Worm (Caenorhabditis elegans) whole organism, young adult: ENCODE results near the gene tsr-1.
A peak's percentile ranks its signal among the peaks of the same experiment; 100 is the strongest.

Experiments used
- B0035.1 ChIP-seq: sonication (generic microtip); optimal IDR thresholded peaks from 2 replicates; lab custom pipeline; 2016; ENCODE audit warnings: missing genetic modification characterization, mild to moderate bottlenecking, missing compliant biosample characterization, missing genotype, missing genetic modification reagents
- F37B4.10 ChIP-seq: fragments of 200-800 bp; sonication (Bioruptor generic); IDR thresholded peaks from 2 replicates; pipeline ENCODE4 v1.3.6; 2022; ENCODE audit warnings: missing genetic modification characterization, missing compliant biosample characterization
- F49E8.2 ChIP-seq: sonication (generic microtip); optimal IDR thresholded peaks from 3 replicates; lab custom pipeline; 2017; ENCODE audit warnings: missing genetic modification characterization, mild to moderate bottlenecking, missing compliant biosample characterization, antibody characterized with exemption, moderate library complexity; ENCODE audit not compliant: insufficient read depth
- F55B11.4 ChIP-seq: sonication (generic microtip); optimal IDR thresholded peaks from 2 replicates; lab custom pipeline; 2016; ENCODE audit warnings: missing compliant biosample characterization, missing genetic modification characterization, borderline replicate concordance; ENCODE audit not compliant: insufficient read depth
- F57C9.4 ChIP-seq: sonication (generic microtip); optimal IDR thresholded peaks from 2 replicates; lab custom pipeline; 2017; ENCODE audit warnings: mild to moderate bottlenecking, missing genetic modification characterization, missing compliant biosample characterization
- Y53G8AR.9 ChIP-seq: fragments of 200-800 bp; sonication (Bioruptor generic); conservative IDR thresholded peaks from 2 replicates; pipeline ENCODE4 v1.3.6; 2022; ENCODE audit warnings: missing genetic modification reagents, missing genetic modification characterization, missing compliant biosample characterization
- Y56A3A.18 ChIP-seq: fragments of 200-800 bp; sonication (Bioruptor generic); IDR thresholded peaks from 2 replicates; pipeline ENCODE4 v1.3.6; 2022; ENCODE audit warnings: missing genetic modification reagents, missing genetic modification characterization, missing compliant biosample characterization
- ZK185.1 ChIP-seq: sonication (generic microtip); optimal IDR thresholded peaks from 2 replicates; lab custom pipeline; 2016; ENCODE audit warnings: mild to moderate bottlenecking, missing genetic modification characterization, missing compliant biosample characterization; ENCODE audit not compliant: poor library complexity, severe bottlenecking
- ama-1 ChIP-seq, 3 experiments: fragments of 150-350 bp in 1 of 3; sonication (generic microtip) in 2 of 3; optimal IDR thresholded peaks; 2 replicates each; lab custom pipeline; 2014 to 2018; ENCODE audit warnings: missing biosample characterization in 2 of 3, missing genetic modification characterization in 2 of 3, missing genetic modification reagents in 2 of 3
- aptf-3 ChIP-seq: fragments of 200-800 bp; sonication (Bioruptor generic); IDR thresholded peaks from 2 replicates; pipeline ENCODE4 v1.3.6; 2022; ENCODE audit warnings: missing genetic modification characterization, missing compliant biosample characterization
- attf-6 ChIP-seq: fragments of 200-800 bp; sonication (Bioruptor generic); IDR thresholded peaks from 2 replicates; pipeline ENCODE4 v1.3.6; 2022; ENCODE audit warnings: missing genetic modification reagents, missing genetic modification characterization, missing compliant biosample characterization
- bed-1 ChIP-seq: fragments of 200-800 bp; sonication (Bioruptor generic); IDR thresholded peaks from 2 replicates; pipeline ENCODE4 v1.3.6; 2022; ENCODE audit warnings: missing genetic modification reagents, missing genetic modification characterization, missing compliant biosample characterization
- ccch-3 ChIP-seq: fragments of 200-800 bp; sonication (Bioruptor generic); optimal IDR thresholded peaks from 2 replicates; lab custom pipeline; 2018; ENCODE audit warnings: mild to moderate bottlenecking, missing genetic modification characterization, missing compliant biosample characterization
- ceh-100 ChIP-seq: fragments of 200-800 bp; sonication (Bioruptor generic); IDR thresholded peaks from 2 replicates; pipeline ENCODE4 v1.3.6; 2022; ENCODE audit warnings: missing genetic modification reagents, missing genetic modification characterization, missing compliant biosample characterization
- egrh-3 ChIP-seq: fragments of 200-800 bp; sonication (Bioruptor generic); IDR thresholded peaks from 2 replicates; pipeline ENCODE4 v1.3.6; 2022; ENCODE audit warnings: missing genetic modification reagents, missing genetic modification characterization, missing compliant biosample characterization
- ets-4 ChIP-seq: fragments of 200-800 bp; sonication (Bioruptor generic); optimal IDR thresholded peaks from 2 replicates; lab custom pipeline; 2018; ENCODE audit warnings: mild to moderate bottlenecking, missing genetic modification characterization, missing compliant biosample characterization
- hlh-12 ChIP-seq: sonication (generic microtip); optimal IDR thresholded peaks from 2 replicates; lab custom pipeline; 2016; ENCODE audit warnings: missing genetic modification characterization, missing compliant biosample characterization
- hlh-26 ChIP-seq: fragments of 200-800 bp; sonication (Bioruptor generic); conservative IDR thresholded peaks from 2 replicates; pipeline ENCODE4 v1.3.6; 2022; ENCODE audit warnings: missing genetic modification reagents, missing genetic modification characterization, missing compliant biosample characterization
- hmg-1.2 ChIP-seq: fragments of 200-800 bp; sonication (Bioruptor generic); IDR thresholded peaks from 2 replicates; pipeline ENCODE4 v1.3.6; 2022; ENCODE audit warnings: missing genetic modification reagents, missing genetic modification characterization, missing compliant biosample characterization
- lag-1 ChIP-seq: fragments of 200-800 bp; sonication (Bioruptor generic); IDR thresholded peaks from 2 replicates; pipeline ENCODE4 v1.3.6; 2022; ENCODE audit warnings: missing genetic modification reagents, missing genetic modification characterization, missing compliant biosample characterization
- let-607 ChIP-seq, 2 experiments: fragments of 200-800 bp in 1 of 2; sonication (Bioruptor generic) in 1 of 2; sonication (generic microtip) in 1 of 2; optimal IDR thresholded peaks; 2 replicates each; lab custom pipeline; 2016 to 2018; ENCODE audit warnings: mild to moderate bottlenecking in 2 of 2, missing compliant biosample characterization in 2 of 2, missing genetic modification characterization in 2 of 2, moderate library complexity in 2 of 2, missing genotype in 1 of 2
- lin-26 ChIP-seq: fragments of 200-800 bp; sonication (Bioruptor generic); IDR thresholded peaks from 2 replicates; pipeline ENCODE4 v1.3.6; 2022; ENCODE audit warnings: missing genetic modification reagents, missing genetic modification characterization, missing compliant biosample characterization
- lin-54 ChIP-seq: fragments of 200-800 bp; sonication (Bioruptor generic); optimal IDR thresholded peaks from 2 replicates; lab custom pipeline; 2018; ENCODE audit warnings: mild to moderate bottlenecking, missing genetic modification characterization, missing compliant biosample characterization
- lsl-1 ChIP-seq: fragments of 200-800 bp; sonication (Bioruptor generic); optimal IDR thresholded peaks from 2 replicates; lab custom pipeline; 2018; ENCODE audit warnings: mild to moderate bottlenecking, missing genetic modification characterization, moderate library complexity, missing compliant biosample characterization
- madf-10 ChIP-seq: sonication (generic microtip); optimal IDR thresholded peaks from 2 replicates; lab custom pipeline; 2016; ENCODE audit warnings: mild to moderate bottlenecking, missing genetic modification characterization, missing compliant biosample characterization
- nfya-1 ChIP-seq: sonication (generic microtip); optimal IDR thresholded peaks from 2 replicates; lab custom pipeline; 2017; ENCODE audit warnings: antibody characterized with exemption, missing compliant biosample characterization, missing genetic modification characterization, borderline replicate concordance; ENCODE audit not compliant: insufficient read depth
- nfyb-1 ChIP-seq: fragments of 200-800 bp; sonication (Bioruptor generic); IDR thresholded peaks from 2 replicates; pipeline ENCODE4 v1.3.6; 2022; ENCODE audit warnings: missing genetic modification reagents, missing genetic modification characterization, missing compliant biosample characterization
- nhr-179 ChIP-seq: sonication (generic microtip); optimal IDR thresholded peaks from 2 replicates; lab custom pipeline; 2016; ENCODE audit warnings: mild to moderate bottlenecking, missing genetic modification characterization, missing compliant biosample characterization
- nhr-27 ChIP-seq: fragments of 200-800 bp; sonication (Bioruptor generic); optimal IDR thresholded peaks from 2 replicates; lab custom pipeline; 2018; ENCODE audit warnings: mild to moderate bottlenecking, missing genetic modification characterization, moderate library complexity, missing compliant biosample characterization
- repo-1 ChIP-seq: sonication (generic microtip); optimal IDR thresholded peaks from 2 replicates; lab custom pipeline; 2017; ENCODE audit warnings: mild to moderate bottlenecking, missing genetic modification characterization, missing compliant biosample characterization
- snpc-1.1 ChIP-seq: sonication (generic microtip); optimal IDR thresholded peaks from 2 replicates; lab custom pipeline; 2017; ENCODE audit warnings: missing genetic modification characterization, mild to moderate bottlenecking, missing compliant biosample characterization, antibody characterized with exemption, moderate library complexity, missing genotype, missing genetic modification reagents; ENCODE audit not compliant: insufficient read depth
- somi-1 ChIP-seq: fragments of 200-800 bp; sonication (Bioruptor generic); optimal IDR thresholded peaks from 2 replicates; lab custom pipeline; 2018; ENCODE audit warnings: mild to moderate bottlenecking, missing genetic modification characterization, missing compliant biosample characterization
- zfh-2 ChIP-seq: fragments of 200-800 bp; sonication (Bioruptor generic); conservative IDR thresholded peaks from 2 replicates; pipeline ENCODE4 v1.3.6; 2022; ENCODE audit warnings: missing genetic modification reagents, missing genetic modification characterization, missing compliant biosample characterization
- ztf-28 ChIP-seq: fragments of 200-800 bp; sonication (Bioruptor generic); IDR thresholded peaks from 2 replicates; pipeline ENCODE4 v1.3.6; 2022; ENCODE audit warnings: missing genetic modification reagents, missing genetic modification characterization, missing compliant biosample characterization

Gene tsr-1

ce11 chrII:2438944-2439343, 34.2 kb downstream of the tsr-1 start:
- TF ChIP-seq somi-1 (GFP tag; lab: Kevin White, UChicago) (no peak), F37B4.10 (GFP tag; lab: Robert Waterston, UW) (no peak), F55B11.4 (tag; lab: Kevin White, UChicago) (no peak), ztf-28 (no peak), let-607 (tag; optimal IDR thresholded peaks at IDR 0.05; lab: Kevin White, UChicago) (no peak), ets-4 (GFP tag; lab: Kevin White, UChicago) (no peak), lag-1 (GFP tag; lab: Robert Waterston, UW) (no peak), lsl-1 (GFP tag; lab: Kevin White, UChicago) (no peak), ccch-3 (GFP tag; lab: Kevin White, UChicago) (no peak), nfya-1 (tag; lab: Kevin White, UChicago) (no peak), Y56A3A.18 (GFP tag; lab: Robert Waterston, UW) (no peak), egrh-3 (GFP tag; lab: Robert Waterston, UW) (no peak), repo-1 (tag; lab: Kevin White, UChicago) (no peak), B0035.1 (tag; lab: Kevin White, UChicago) (no peak), snpc-1.1 (no peak), nhr-27 (tag; lab: Kevin White, UChicago) (no peak)

ce11 chrII:2438180-2438579, 35.0 kb downstream of the tsr-1 start:
- TF ChIP-seq ztf-28, result no peak
- no peak for TF ChIP-seq ets-4 (GFP tag; lab: Kevin White, UChicago)
- no peak for TF ChIP-seq bed-1 (GFP tag; lab: Robert Waterston, UW)
- no peak for TF ChIP-seq lin-54 (GFP tag; lab: Kevin White, UChicago)
- no peak for TF ChIP-seq F37B4.10 (GFP tag; lab: Robert Waterston, UW)
- no peak for TF ChIP-seq F49E8.2 (tag; lab: Kevin White, UChicago)
- no peak for TF ChIP-seq zfh-2 (GFP tag; lab: Robert Waterston, UW)
- TF ChIP-seq ZK185.1, result no peak
- no peak for TF ChIP-seq hlh-12 (tag; lab: Kevin White, UChicago)
- TF ChIP-seq attf-6 (GFP tag; lab: Robert Waterston, UW), result no peak
- no peak for TF ChIP-seq ama-1 (optimal IDR thresholded peaks at IDR 0.05; lab: Kevin White, UChicago)
- no peak for TF ChIP-seq ama-1 (GFP tag; optimal IDR thresholded peaks at IDR 0.05; lab: Kevin White, UChicago)
- no peak for TF ChIP-seq lsl-1 (GFP tag; lab: Kevin White, UChicago)
- no peak for TF ChIP-seq nfyb-1 (GFP tag; lab: Robert Waterston, UW)
- TF ChIP-seq lin-26 (GFP tag; lab: Robert Waterston, UW), result no peak
- TF ChIP-seq nhr-179, result no peak
- TF ChIP-seq ceh-100 (GFP tag; lab: Robert Waterston, UW), result no peak
- no peak for TF ChIP-seq Y53G8AR.9
- TF ChIP-seq madf-10 (tag; lab: Kevin White, UChicago), result no peak
- no peak for TF ChIP-seq aptf-3 (GFP tag; lab: Robert Waterston, UW)
- TF ChIP-seq F57C9.4 (tag; lab: Kevin White, UChicago), result no peak

ce11 chrII:2436757-2437156, 36.4 kb downstream of the tsr-1 start:
- TF ChIP-seq hlh-26 (GFP tag; lab: Robert Waterston, UW), result no peak
- TF ChIP-seq hmg-1.2 (GFP tag; lab: Robert Waterston, UW), result peak; percentile 85
